2 fruit fly cellular contexts compared by ENCODE assay signal in genomic region chrX:10535912-10536629, dm6.
TF ChIP-seq lines count a peak whose summit lies in the region.

No protein-coding gene starts in this region.

TF ChIP-seq in whole organism, embryonic, 481 proteins besides CTCF, POLR2A, EP300 and RAD21 (continued from another document):
- TF ChIP-seq CG8388 (GFP tag; optimal IDR thresholded peaks at IDR 0.05; lab: Kevin White, UChicago): peak; percentile 15
- TF ChIP-seq sqz (GFP tag; optimal IDR thresholded peaks at IDR 0.05; lab: Kevin White, UChicago): peak; percentile 65
- TF ChIP-seq dmrt99B (tag; optimal IDR thresholded peaks at IDR 0.05; lab: Kevin White, UChicago): peak; percentile 69
- TF ChIP-seq ase (GFP tag; IDR thresholded peaks at IDR 0.05; lab: Robert Waterston, UW): no peak
- TF ChIP-seq CG17829 (tag; optimal IDR thresholded peaks at IDR 0.05; lab: Kevin White, UChicago): peak; percentile 13
- peak; percentile 7 for TF ChIP-seq CG2678 (tag; optimal IDR thresholded peaks at IDR 0.05; lab: Kevin White, UChicago)
- peak; percentile 12 for TF ChIP-seq Asciz (GFP tag; optimal IDR thresholded peaks at IDR 0.05; lab: Kevin White, UChicago)
- TF ChIP-seq CG10979 (tag; optimal IDR thresholded peaks at IDR 0.05; lab: Kevin White, UChicago): peak; percentile 23
- TF ChIP-seq Rx (GFP tag; IDR thresholded peaks at IDR 0.05; lab: Robert Waterston, UW): no peak
- TF ChIP-seq eve (GFP tag; optimal IDR thresholded peaks at IDR 0.05; lab: Kevin White, UChicago): peak in 1 of 2 experiments; percentile 11
- peak; percentile 41 for TF ChIP-seq Sox102F (GFP tag; optimal IDR thresholded peaks at IDR 0.05; lab: Kevin White, UChicago)
- TF ChIP-seq Antp (GFP tag; optimal IDR thresholded peaks at IDR 0.05; lab: Kevin White, UChicago): no peak
- peak; percentile 32 for TF ChIP-seq gsb-n (tag; optimal IDR thresholded peaks at IDR 0.05; lab: Kevin White, UChicago)
- TF ChIP-seq bsh (GFP tag; optimal IDR thresholded peaks at IDR 0.05; lab: Kevin White, UChicago): peak in 1 of 2 experiments; percentile 44

TF ChIP-seq in whole organism, prepupa, 60 proteins besides CTCF, POLR2A, EP300 and RAD21 (continued from another document):
- TF ChIP-seq fd59A (GFP tag; optimal IDR thresholded peaks at IDR 0.05; lab: Kevin White, UChicago) (no peak), CG11762 (GFP tag; optimal IDR thresholded peaks at IDR 0.05; lab: Kevin White, UChicago; ENCODE audit: insufficient read depth) (no peak), CG15336 (GFP tag; IDR thresholded peaks at IDR 0.05; lab: Robert Waterston, UW) (peak; percentile 57; the same call in 1 of the 2 replicates), ss (GFP tag; optimal IDR thresholded peaks at IDR 0.05; lab: Kevin White, UChicago) (peak; percentile 50), Ets21C (GFP tag; optimal IDR thresholded peaks at IDR 0.05; lab: Kevin White, UChicago) (no peak), svp (GFP tag; lab: Kevin White, UChicago) (no peak), lz (GFP tag; optimal IDR thresholded peaks at IDR 0.05; lab: Kevin White, UChicago) (no peak), dsx (GFP tag; optimal IDR thresholded peaks at IDR 0.05; lab: Kevin White, UChicago; ENCODE audit: poor library complexity, severe bottlenecking) (peak; percentile 4), CG16779 (tag; optimal IDR thresholded peaks at IDR 0.05; lab: Kevin White, UChicago) (no peak), Lpt (GFP tag; optimal IDR thresholded peaks at IDR 0.05; lab: Kevin White, UChicago) (peak; percentile 8), fkh (GFP tag; optimal IDR thresholded peaks at IDR 0.05; lab: Kevin White, UChicago) (no peak), Gug (GFP tag; IDR thresholded peaks at IDR 0.05; lab: Robert Waterston, UW) (peak; percentile 22; the same call in 1 of the 2 replicates), CG8319 (GFP tag; optimal IDR thresholded peaks at IDR 0.05; lab: Kevin White, UChicago) (no peak), Blimp-1 (GFP tag; optimal IDR thresholded peaks at IDR 0.05; lab: Kevin White, UChicago) (no peak), CG32006 (GFP tag; optimal IDR thresholded peaks at IDR 0.05; lab: Kevin White, UChicago) (peak; percentile 56)
TF ChIP-seq in whole organism, prepupa: peak in this region for 16.
